Worm (Caenorhabditis elegans) whole organism, early embryonic: ENCODE results near the gene ztf-13.

Experiments used
- F13C5.2 ChIP-seq: sonication (generic microtip); optimal IDR thresholded peaks from 2 replicates; lab custom pipeline; 2017; ENCODE audit warnings: mild to moderate bottlenecking, missing genetic modification characterization, inconsistent platforms, missing compliant biosample characterization
- ama-1 ChIP-seq: fragments of 150-350 bp; optimal IDR thresholded peaks from 2 replicates; lab custom pipeline; 2014
- flt-1 ChIP-seq: fragments of 200-800 bp; sonication (Bioruptor generic); IDR thresholded peaks from 2 replicates; pipeline ENCODE4 v1.3.6; 2022; ENCODE audit warnings: missing genetic modification characterization, missing compliant biosample characterization
- tbx-11 ChIP-seq: fragments of 200-800 bp; sonication (Bioruptor generic); IDR thresholded peaks from 2 replicates; pipeline ENCODE4 v1.3.6; 2022; ENCODE audit warnings: missing genetic modification characterization, missing compliant biosample characterization

DNA sequence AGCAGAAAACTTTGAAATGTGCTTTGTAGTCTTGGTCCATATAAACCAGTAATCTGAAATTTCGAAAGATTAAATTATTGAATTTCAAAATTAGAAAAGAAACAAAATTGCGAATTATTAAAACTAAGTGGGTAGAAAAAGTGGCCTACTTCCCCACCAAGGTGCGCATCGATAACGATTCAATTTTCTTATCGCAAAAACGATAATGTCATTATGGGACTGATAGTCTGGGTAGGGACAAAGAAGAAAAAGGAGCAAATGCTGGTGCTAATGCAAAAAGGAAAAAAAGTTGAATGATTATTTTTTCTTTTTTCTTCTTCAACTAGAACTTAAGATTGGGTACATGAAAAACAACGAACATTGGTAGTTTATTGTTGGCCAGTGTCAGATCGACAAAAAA, 8.6 kb upstream of the ztf-13 start, which contains the start of gene gpcp-1:
- TF ChIP-seq ama-1 (lab: Kevin White, UChicago) (no peak), F13C5.2 (tag; lab: Kevin White, UChicago) (no peak), tbx-11 (GFP tag; lab: Robert Waterston, UW) (no peak), flt-1 (GFP tag; lab: Robert Waterston, UW) (no peak)
